Fruit fly (Drosophila melanogaster): ENCODE data around the gene CG32040.

- TF ChIP-seq rn (GFP tag; IDR thresholded peaks at IDR 0.05): no peak
- no peak for TF ChIP-seq CG14655 (GFP tag; optimal IDR thresholded peaks at IDR 0.05)
- no peak for TF ChIP-seq CG15710 (tag; optimal IDR thresholded peaks at IDR 0.05)
- no peak for TF ChIP-seq CG9948 (tag; optimal IDR thresholded peaks at IDR 0.05)
These were observed 20.0 kb upstream of the CG32040 start, which contains the start of gene PGRP-LA for dm6 chr3L:9333745-9334382.
